Worm (Caenorhabditis elegans) whole organism, L4 larva: ENCODE data around the gene M03A1.3.

ENCODE experiments used
- Y105C5A.15 ChIP-seq: fragments of 200-800 bp; sonication (Bioruptor generic); IDR thresholded peaks from 2 replicates; pipeline ENCODE4 v1.3.6; 2022; ENCODE audit warnings: missing genetic modification characterization, missing compliant biosample characterization
- ces-1 ChIP-seq: fragments of 150-350 bp; sonication (generic microtip); optimal IDR thresholded peaks from 4 replicates; lab custom pipeline; 2014; ENCODE audit warnings: missing biosample characterization, missing genetic modification reagents, missing genetic modification characterization
- mdl-1 ChIP-seq, 2 experiments: fragments of 150-350 bp in 1 of 2; sonication (generic microtip) in 1 of 2; optimal IDR thresholded peaks; 2 replicates each; lab custom pipeline; 2014 to 2017; ENCODE audit warnings: missing biosample characterization in 2 of 2, missing genetic modification characterization in 2 of 2
- pqm-1 ChIP-seq: sonication (generic microtip); optimal IDR thresholded peaks from 2 replicates; lab custom pipeline; 2017; ENCODE audit warnings: missing biosample characterization, missing genetic modification characterization
- set-16 ChIP-seq: fragments of 200-800 bp; sonication (Bioruptor generic); IDR thresholded peaks from 2 replicates; pipeline ENCODE4 v1.3.6; 2022; ENCODE audit warnings: missing genetic modification reagents, missing genetic modification characterization, missing compliant biosample characterization
- skn-1 ChIP-seq: fragments of 150-350 bp; optimal IDR thresholded peaks from 2 replicates; lab custom pipeline; 2014; ENCODE audit warnings: missing biosample characterization, missing genetic modification characterization
- tra-1 ChIP-seq: fragments of 200-800 bp; sonication (Bioruptor generic); IDR thresholded peaks from 2 replicates; pipeline ENCODE4 v1.3.6; 2022; ENCODE audit warnings: missing genetic modification reagents, missing genetic modification characterization, missing compliant biosample characterization
- unc-62 ChIP-seq, 3 experiments: fragments of 150-350 bp in 1 of 3; sonication (generic microtip); optimal IDR thresholded peaks in 2 of 3; peaks in 1 of 3; 1 replicate in 1 of 3; 2 replicates in 2 of 3; lab custom pipeline; 2014 to 2017; ENCODE audit warnings: missing biosample characterization in 3 of 3, missing genetic modification characterization in 3 of 3, missing genetic modification reagents in 3 of 3, missing genotype in 1 of 3

DNA sequence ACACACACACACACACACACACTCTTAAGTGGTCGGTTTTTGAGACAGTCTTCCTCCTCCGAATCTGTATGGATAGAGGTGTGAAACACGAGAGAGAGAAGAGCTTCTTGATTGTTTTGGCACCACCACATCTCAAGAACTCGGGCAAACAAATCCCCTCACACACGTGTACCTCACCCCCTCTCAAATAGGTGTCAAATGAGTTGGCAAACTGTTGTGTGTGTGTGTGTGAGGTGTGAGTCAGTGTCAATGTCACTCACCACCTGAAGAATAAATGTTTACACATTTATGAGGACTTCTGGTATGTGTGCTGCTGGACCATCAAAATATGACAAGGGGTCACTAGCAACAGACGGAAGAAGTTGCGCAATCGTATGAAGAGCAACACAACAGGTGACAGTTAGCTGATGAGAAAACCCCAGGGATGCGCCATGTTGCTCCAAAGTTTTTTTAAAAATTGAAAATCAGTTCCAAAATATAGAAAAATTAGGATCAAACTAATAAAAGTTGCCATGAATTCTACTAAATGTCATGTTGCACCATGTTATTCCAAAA lies 22.4 kb downstream of the M03A1.3 start:
- TF ChIP-seq Y105C5A.15 (GFP tag; lab: Robert Waterston, UW) (no peak), unc-62 (GFP tag; optimal IDR thresholded peaks at IDR 0.05 in 1 of 2; lab: Kevin White, UChicago) (no peak), unc-62 (tag; optimal IDR thresholded peaks at IDR 0.05; lab: Kevin White, UChicago) (no peak), pqm-1 (no peak), tra-1 (GFP tag; lab: Robert Waterston, UW) (no peak), skn-1 (no peak), set-16 (no peak), mdl-1 (tag; optimal IDR thresholded peaks at IDR 0.05; lab: Kevin White, UChicago) (no peak), ces-1 (GFP tag; lab: Kevin White, UChicago) (no peak)
